Worm (Caenorhabditis elegans) whole organism, L2 larva: ENCODE data around the gene F33G12.6.

Source experiments
- dmd-4 ChIP-seq: sonication (generic microtip); optimal IDR thresholded peaks from 2 replicates; lab custom pipeline; 2017; ENCODE audit warnings: missing biosample characterization, missing genetic modification characterization
- nhr-11 ChIP-seq: fragments of 150-350 bp; optimal IDR thresholded peaks from 2 replicates; lab custom pipeline; 2014; ENCODE audit warnings: missing biosample characterization, missing genetic modification characterization
- nhr-23 ChIP-seq: fragments of 150-350 bp; optimal IDR thresholded peaks from 2 replicates; lab custom pipeline; 2014; ENCODE audit warnings: missing biosample characterization, missing genetic modification reagents, missing genetic modification characterization

DNA sequence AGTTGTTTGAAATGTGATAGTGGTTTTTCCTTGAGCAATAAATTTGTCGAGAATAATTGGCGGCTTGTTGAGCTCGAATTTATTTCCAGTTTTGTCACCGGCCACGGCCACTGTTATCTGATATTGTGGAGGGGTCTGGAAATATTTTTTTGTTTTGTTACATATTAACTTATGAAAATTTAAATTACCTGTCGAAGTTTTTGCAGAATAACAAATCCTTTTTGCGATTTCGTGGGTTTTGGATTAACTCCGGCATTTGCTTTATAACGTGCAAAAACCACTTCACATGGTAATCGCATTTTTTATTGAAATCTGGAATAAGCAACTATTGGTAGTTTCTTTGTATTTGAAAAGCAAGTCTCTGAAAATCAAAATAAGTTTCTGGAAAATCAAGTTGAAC, 13.6 kb upstream of the F33G12.6 start, which contains the start of gene lrr-1:
- TF ChIP-seq dmd-4 (tag; lab: Kevin White, UChicago) (no peak), nhr-11 (tag; lab: Kevin White, UChicago) (no peak), nhr-23 (no peak)
